Worm (Caenorhabditis elegans) whole organism, young adult: ENCODE data around the gene srt-35.

Experiments
- B0019.2 ChIP-seq: fragments of 200-800 bp; sonication (Bioruptor generic); conservative IDR thresholded peaks from 2 replicates; pipeline ENCODE4 v1.3.6; 2022; ENCODE audit warnings: missing genetic modification reagents, missing genetic modification characterization, missing compliant biosample characterization
- C06A6.2 ChIP-seq: fragments of 200-800 bp; sonication (Bioruptor generic); conservative IDR thresholded peaks from 2 replicates; pipeline ENCODE4 v1.3.6; 2022; ENCODE audit warnings: missing genetic modification characterization, missing compliant biosample characterization
- D2030.7 ChIP-seq: fragments of 200-800 bp; sonication (Bioruptor generic); IDR thresholded peaks from 2 replicates; pipeline ENCODE4 v1.3.6; 2022; ENCODE audit warnings: missing genetic modification reagents, missing genetic modification characterization, missing compliant biosample characterization
- F37B4.10 ChIP-seq: fragments of 200-800 bp; sonication (Bioruptor generic); IDR thresholded peaks from 2 replicates; pipeline ENCODE4 v1.3.6; 2022; ENCODE audit warnings: missing genetic modification characterization, missing compliant biosample characterization
- F39B2.1 ChIP-seq: fragments of 200-800 bp; sonication (Bioruptor generic); IDR thresholded peaks from 2 replicates; pipeline ENCODE4 v1.3.6; 2022; ENCODE audit warnings: missing genetic modification reagents, missing genetic modification characterization, missing compliant biosample characterization
- F57A8.1 ChIP-seq: fragments of 200-800 bp; sonication (Bioruptor generic); optimal IDR thresholded peaks from 2 replicates; lab custom pipeline; 2018; ENCODE audit warnings: mild to moderate bottlenecking, missing genetic modification characterization, moderate library complexity, missing compliant biosample characterization
- K12H6.12 ChIP-seq: fragments of 200-800 bp; sonication (Bioruptor generic); optimal IDR thresholded peaks from 2 replicates; lab custom pipeline; 2018; ENCODE audit warnings: mild to moderate bottlenecking, missing genetic modification characterization, missing compliant biosample characterization
- T07F8.4 ChIP-seq: sonication (generic microtip); optimal IDR thresholded peaks from 2 replicates; lab custom pipeline; 2016; ENCODE audit warnings: mild to moderate bottlenecking, missing genetic modification characterization, moderate library complexity, missing compliant biosample characterization
- Y53G8AR.9 ChIP-seq: fragments of 200-800 bp; sonication (Bioruptor generic); conservative IDR thresholded peaks from 2 replicates; pipeline ENCODE4 v1.3.6; 2022; ENCODE audit warnings: missing genetic modification reagents, missing genetic modification characterization, missing compliant biosample characterization
- akir-1 ChIP-seq: fragments of 200-800 bp; sonication (Bioruptor generic); optimal IDR thresholded peaks from 2 replicates; lab custom pipeline; 2018; ENCODE audit warnings: mild to moderate bottlenecking, missing genetic modification characterization, moderate library complexity, missing compliant biosample characterization
- ceh-58 ChIP-seq: fragments of 200-800 bp; sonication (Bioruptor generic); IDR thresholded peaks from 2 replicates; pipeline ENCODE4 v1.3.6; 2022; ENCODE audit warnings: missing genetic modification characterization, missing compliant biosample characterization
- ceh-79 ChIP-seq: sonication (generic microtip); optimal IDR thresholded peaks from 2 replicates; lab custom pipeline; 2017; ENCODE audit warnings: mild to moderate bottlenecking, missing genetic modification characterization, missing compliant biosample characterization
- hlh-12 ChIP-seq: sonication (generic microtip); optimal IDR thresholded peaks from 2 replicates; lab custom pipeline; 2016; ENCODE audit warnings: missing genetic modification characterization, missing compliant biosample characterization
- lag-1 ChIP-seq: fragments of 200-800 bp; sonication (Bioruptor generic); IDR thresholded peaks from 2 replicates; pipeline ENCODE4 v1.3.6; 2022; ENCODE audit warnings: missing genetic modification reagents, missing genetic modification characterization, missing compliant biosample characterization
- let-607 ChIP-seq, 2 experiments: fragments of 200-800 bp in 1 of 2; sonication (Bioruptor generic) in 1 of 2; sonication (generic microtip) in 1 of 2; optimal IDR thresholded peaks; 2 replicates each; lab custom pipeline; 2016 to 2018; ENCODE audit warnings: mild to moderate bottlenecking in 2 of 2, missing compliant biosample characterization in 2 of 2, missing genetic modification characterization in 2 of 2, moderate library complexity in 2 of 2, missing genotype in 1 of 2
- madf-3 ChIP-seq: fragments of 200-800 bp; sonication (Bioruptor generic); IDR thresholded peaks from 2 replicates; pipeline ENCODE4 v1.3.6; 2022; ENCODE audit warnings: missing genetic modification reagents, missing genetic modification characterization, missing compliant biosample characterization
- nfya-2 ChIP-seq: fragments of 200-800 bp; sonication (Bioruptor generic); IDR thresholded peaks from 2 replicates; pipeline ENCODE4 v1.3.6; 2022; ENCODE audit warnings: missing genetic modification reagents, missing genetic modification characterization, missing compliant biosample characterization
- nhr-120 ChIP-seq: fragments of 200-800 bp; sonication (Bioruptor generic); IDR thresholded peaks from 2 replicates; pipeline ENCODE4 v1.3.6; 2022; ENCODE audit warnings: missing genetic modification characterization, missing compliant biosample characterization
- nhr-179 ChIP-seq: sonication (generic microtip); optimal IDR thresholded peaks from 2 replicates; lab custom pipeline; 2016; ENCODE audit warnings: mild to moderate bottlenecking, missing genetic modification characterization, missing compliant biosample characterization
- nhr-90 ChIP-seq: sonication (generic microtip); optimal IDR thresholded peaks from 2 replicates; lab custom pipeline; 2016; ENCODE audit warnings: missing genotype, mild to moderate bottlenecking, missing genetic modification characterization, missing compliant biosample characterization
- rcor-1 ChIP-seq: fragments of 200-800 bp; sonication (Bioruptor generic); IDR thresholded peaks from 2 replicates; pipeline ENCODE4 v1.3.6; 2022; ENCODE audit warnings: missing genetic modification reagents, missing genetic modification characterization, missing compliant biosample characterization
- rec-8 ChIP-seq, 2 experiments: sonication (generic microtip); optimal IDR thresholded peaks; 2 replicates each; lab custom pipeline; 2016; ENCODE audit warnings: mild to moderate bottlenecking in 2 of 2, missing genetic modification characterization in 2 of 2, missing genetic modification reagents in 2 of 2, missing genotype in 2 of 2, missing biosample characterization in 1 of 2, missing compliant biosample characterization in 1 of 2, moderate library complexity in 1 of 2
- sea-2 ChIP-seq: fragments of 200-800 bp; sonication (Bioruptor generic); IDR thresholded peaks from 2 replicates; pipeline ENCODE4 v1.3.6; 2022; ENCODE audit warnings: missing genetic modification characterization, missing compliant biosample characterization
- snpc-1.1 ChIP-seq: sonication (generic microtip); optimal IDR thresholded peaks from 2 replicates; lab custom pipeline; 2017; ENCODE audit warnings: missing genetic modification characterization, mild to moderate bottlenecking, missing compliant biosample characterization, antibody characterized with exemption, moderate library complexity, missing genotype, missing genetic modification reagents; ENCODE audit not compliant: insufficient read depth
- snpc-1.3 ChIP-seq: sonication (generic microtip); optimal IDR thresholded peaks from 2 replicates; lab custom pipeline; 2017; ENCODE audit warnings: missing genetic modification characterization, mild to moderate bottlenecking, missing compliant biosample characterization, antibody characterized with exemption, moderate library complexity, missing genotype, missing genetic modification reagents; ENCODE audit not compliant: insufficient read depth
- snpc-3.4 ChIP-seq: sonication (generic microtip); optimal IDR thresholded peaks from 2 replicates; lab custom pipeline; 2017; ENCODE audit warnings: missing genetic modification characterization, mild to moderate bottlenecking, missing compliant biosample characterization, antibody characterized with exemption, moderate library complexity, missing genotype, missing genetic modification reagents
- snpc-4 ChIP-seq, 5 experiments: fragments of 150-350 bp in 1 of 5; sonication (generic microtip) in 4 of 5; optimal IDR thresholded peaks; 2 replicates each; lab custom pipeline; 2014 to 2018; ENCODE audit warnings: missing genetic modification characterization in 5 of 5, missing biosample characterization in 3 of 5, antibody characterized with exemption in 2 of 5, mild to moderate bottlenecking in 2 of 5, missing compliant biosample characterization in 2 of 5, missing genotype in 2 of 5, moderate library complexity in 2 of 5, missing genetic modification reagents in 1 of 5
- sptf-2 ChIP-seq: fragments of 200-800 bp; sonication (Bioruptor generic); optimal IDR thresholded peaks from 2 replicates; lab custom pipeline; 2018; ENCODE audit warnings: mild to moderate bottlenecking, missing genetic modification characterization, missing compliant biosample characterization
- unc-130 ChIP-seq: sonication (generic microtip); optimal IDR thresholded peaks from 2 replicates; lab custom pipeline; 2016; ENCODE audit warnings: missing genetic modification reagents, missing genetic modification characterization, missing compliant biosample characterization
- ztf-18 ChIP-seq: sonication (generic microtip); optimal IDR thresholded peaks from 2 replicates; lab custom pipeline; 2016; ENCODE audit warnings: missing genotype, mild to moderate bottlenecking, missing genetic modification characterization, missing compliant biosample characterization

srt-35 gene

DNA sequence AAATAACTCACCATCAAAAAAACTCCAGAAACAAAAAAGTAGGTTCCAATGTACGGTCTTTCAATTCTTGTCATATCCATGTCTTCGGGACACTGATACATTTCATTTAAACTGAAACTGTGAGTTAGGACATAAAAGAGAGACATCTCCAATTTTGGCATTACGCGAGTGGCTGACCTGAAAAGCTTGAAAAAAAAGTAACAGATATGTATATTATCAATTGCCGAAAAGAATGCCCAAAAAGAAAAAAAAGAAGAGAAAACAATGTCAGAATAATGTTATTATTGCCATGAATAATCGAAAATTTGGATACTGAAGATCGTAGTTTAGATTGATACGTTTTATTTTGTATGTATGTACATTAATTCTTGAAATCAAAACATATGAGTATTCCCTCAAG is 7.9 kb downstream of the srt-35 start, which contains the start of gene srt-14:
Gene srt-14, minus strand, starts transcription at position 101 of the 400 bp plus-strand sequence.
- TF ChIP-seq snpc-1.3 (tag; lab: Kevin White, UChicago) (no peak), T07F8.4 (tag; lab: Kevin White, UChicago) (no peak)

DNA sequence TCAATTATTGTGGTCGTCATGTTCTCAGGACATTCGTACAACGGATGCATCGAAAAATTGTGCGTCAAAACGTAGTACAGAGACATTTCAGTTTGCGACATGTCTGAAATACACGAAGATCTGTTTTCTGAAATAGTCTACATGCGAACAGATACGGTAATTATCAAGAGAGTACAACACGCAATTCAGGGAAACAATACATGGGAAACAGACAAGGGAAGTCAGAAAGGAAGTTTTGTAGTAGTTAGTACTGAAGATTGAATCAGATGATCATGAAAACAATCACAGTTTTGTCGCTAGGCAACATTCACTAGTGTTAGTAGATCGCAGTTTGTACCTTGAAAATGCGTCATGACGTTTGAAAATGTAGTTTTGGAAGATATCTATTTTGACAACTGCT is 14.4 kb downstream of the srt-35 start, which contains the start of gene srt-13:
Gene srt-13, minus strand, starts transcription at position 101 of the 400 bp plus-strand sequence.
- TF ChIP-seq D2030.7 (GFP tag; lab: Robert Waterston, UW), result no peak
- TF ChIP-seq nfya-2 (GFP tag; lab: Robert Waterston, UW), result no peak
- TF ChIP-seq C06A6.2, result no peak
- TF ChIP-seq K12H6.12 (tag; lab: Kevin White, UChicago), result no peak
- no peak for TF ChIP-seq nhr-120 (GFP tag; lab: Robert Waterston, UW)
- TF ChIP-seq sea-2 (GFP tag; lab: Robert Waterston, UW), result no peak
- no peak for TF ChIP-seq akir-1 (GFP tag; lab: Kevin White, UChicago)
- TF ChIP-seq B0019.2 (GFP tag; lab: Robert Waterston, UW), result no peak
- TF ChIP-seq madf-3 (GFP tag; lab: Robert Waterston, UW), result no peak
- TF ChIP-seq unc-130 (GFP tag; lab: Kevin White, UChicago), result no peak
- TF ChIP-seq let-607 (tag; optimal IDR thresholded peaks at IDR 0.05; lab: Kevin White, UChicago), result no peak

DNA sequence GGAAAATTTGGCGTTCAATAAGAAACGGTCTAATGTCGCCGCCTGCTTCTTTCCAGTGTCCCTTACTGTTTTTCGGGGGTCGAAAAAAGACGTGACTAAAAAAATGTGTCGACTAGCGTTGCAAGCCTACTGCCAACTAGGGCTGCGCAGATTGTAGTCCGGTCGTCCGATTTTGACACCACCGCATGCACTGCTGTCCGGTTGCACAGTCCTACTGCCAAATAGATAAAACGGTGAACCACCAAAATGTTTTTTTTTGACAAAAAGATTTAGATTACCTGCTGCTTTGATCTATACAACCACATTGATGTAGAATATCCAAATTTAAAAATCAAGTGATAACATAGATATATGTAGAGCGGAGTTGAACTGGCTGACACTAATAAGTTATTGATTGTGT is 16.1 kb downstream of the srt-35 start:
- peak; percentile 46 for TF ChIP-seq snpc-4 (GFP tag; optimal IDR thresholded peaks at IDR 0.05; lab: Kevin White, UChicago)
- peak in 2 of 4 experiments; percentile 87 to 94 for TF ChIP-seq snpc-4 (tag; optimal IDR thresholded peaks at IDR 0.05; lab: Kevin White, UChicago)
- no peak for TF ChIP-seq rec-8 (tag; optimal IDR thresholded peaks at IDR 0.05; lab: Kevin White, UChicago)
- TF ChIP-seq snpc-1.1 (tag; lab: Kevin White, UChicago), result peak; percentile 37
- TF ChIP-seq, all 124 proteins: peak for 2

DNA sequence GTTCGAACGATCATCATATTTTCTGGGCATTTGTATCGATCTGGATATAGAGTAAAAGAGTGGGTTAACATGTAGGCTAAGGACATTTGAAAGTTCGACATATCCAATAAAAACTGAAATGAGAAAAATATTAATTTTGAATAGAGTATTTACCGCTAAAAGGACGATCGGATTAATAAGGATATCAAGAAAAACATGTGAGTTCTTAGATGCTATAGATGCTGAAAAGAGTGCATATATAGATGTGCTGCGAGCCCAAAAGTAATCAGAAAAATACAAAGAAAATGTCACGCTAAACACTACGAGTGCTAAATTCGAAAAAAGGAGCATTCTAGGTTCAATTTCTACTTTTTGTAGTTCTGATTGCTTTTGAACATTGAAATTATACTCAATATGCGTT is 22.0 kb downstream of the srt-35 start, which contains the start of gene srt-12:
Gene srt-12, minus strand, starts transcription at position 101 of the 400 bp plus-strand sequence.
- no peak for TF ChIP-seq hlh-12 (tag; lab: Kevin White, UChicago)
- TF ChIP-seq, all 124 proteins: peak for 0

- no peak for TF ChIP-seq snpc-3.4
- no peak for TF ChIP-seq Y53G8AR.9 (GFP tag; lab: Robert Waterston, UW)
- TF ChIP-seq ztf-18 (tag; lab: Kevin White, UChicago), result no peak
- TF ChIP-seq sptf-2, result no peak
- no peak for TF ChIP-seq F37B4.10 (GFP tag; lab: Robert Waterston, UW)
- no peak for TF ChIP-seq F39B2.1 (GFP tag; lab: Robert Waterston, UW)
- TF ChIP-seq rcor-1 (GFP tag; lab: Robert Waterston, UW), result no peak
- no peak for TF ChIP-seq lag-1
- no peak for TF ChIP-seq ceh-79
- TF ChIP-seq nhr-179 (tag; lab: Kevin White, UChicago), result no peak
- TF ChIP-seq nhr-90 (tag; lab: Kevin White, UChicago), result no peak
- no peak for TF ChIP-seq ceh-58
- no peak for TF ChIP-seq F57A8.1 (GFP tag; lab: Kevin White, UChicago)
Measured at ce11 chrV:4241555-4241954, 22.9 kb downstream of the srt-35 start.
